Fruit fly (Drosophila melanogaster) whole organism: ENCODE results near the gene Mekk1.

Experiments used
- CG8478 ChIP-seq: fragments of >200 bp; optimal IDR thresholded peaks from 2 replicates; lab custom pipeline; 2018; ENCODE audit warnings: inconsistent platforms
- EcR ChIP-seq, 2 experiments: fragments of >200 bp; optimal IDR thresholded peaks; 2 replicates each; lab custom pipeline; 2017; ENCODE audit warnings: missing biosample characterization in 2 of 2, missing genetic modification characterization in 2 of 2, missing genetic modification reagents in 2 of 2
- pan ChIP-seq: fragments of >200 bp; optimal IDR thresholded peaks from 2 replicates; lab custom pipeline; 2017
- usp ChIP-seq: fragments of >200 bp; optimal IDR thresholded peaks from 2 replicates; lab custom pipeline; 2017; ENCODE audit warnings: missing biosample characterization, missing genetic modification characterization, mixed read lengths

- no peak for TF ChIP-seq pan (lab: Kevin White, UChicago)
- no peak for TF ChIP-seq EcR (GFP tag; optimal IDR thresholded peaks at IDR 0.05; lab: Kevin White, UChicago)
- TF ChIP-seq usp (GFP tag; lab: Kevin White, UChicago) = no peak
- TF ChIP-seq CG8478 (lab: Kevin White, UChicago) = no peak
Measured at dm6 chr3R:18693611-18694010, 49.8 kb downstream of the Mekk1 start, which contains the start of gene CG14300.
